Fruit fly (Drosophila melanogaster): ENCODE measurements around the gene CG9213.

CG9213 gene

DNA sequence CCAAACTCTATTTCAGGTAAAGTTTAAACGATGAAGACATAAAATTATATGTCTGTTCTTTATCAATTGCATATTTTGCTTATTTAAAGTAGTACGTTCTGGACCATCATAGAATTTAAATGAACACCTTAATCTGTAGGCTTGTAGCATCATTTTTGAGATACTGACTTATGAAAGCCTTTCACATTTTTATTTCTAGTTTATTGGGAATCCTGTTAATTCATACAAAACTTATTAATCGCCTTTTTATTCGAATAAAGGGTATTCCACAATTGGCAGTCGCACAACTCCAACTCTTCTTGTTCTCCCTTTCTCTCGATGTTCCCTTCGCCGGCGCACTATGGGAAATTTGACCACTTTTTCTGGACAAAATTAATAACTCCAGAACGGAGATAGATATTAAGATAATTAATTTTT is 21.9 kb downstream of the CG9213 start (continued):
- TF ChIP-seq esn (GFP tag; optimal IDR thresholded peaks at IDR 0.05) (peak; percentile 50), fkh (GFP tag; optimal IDR thresholded peaks at IDR 0.05) (no peak), CG11762 (GFP tag; optimal IDR thresholded peaks at IDR 0.05; ENCODE audit: insufficient read depth) (peak; percentile 33), CG32006 (GFP tag; optimal IDR thresholded peaks at IDR 0.05) (peak; percentile 44), CG8632 (GFP tag; optimal IDR thresholded peaks at IDR 0.05) (peak; percentile 40), CG31627 (GFP tag; optimal IDR thresholded peaks at IDR 0.05) (peak; percentile 51), Hr39 (GFP tag; optimal IDR thresholded peaks at IDR 0.05) (peak; percentile 47), Met (GFP tag; optimal IDR thresholded peaks at IDR 0.05) (peak; percentile 48), CG9139 (GFP tag; optimal IDR thresholded peaks at IDR 0.05) (no peak), CG4318 (GFP tag; optimal IDR thresholded peaks at IDR 0.05) (no peak), cyc (GFP tag; optimal IDR thresholded peaks at IDR 0.05) (peak; percentile 33), ss (GFP tag; optimal IDR thresholded peaks at IDR 0.05) (peak; percentile 16 to 67), salr (GFP tag; optimal IDR thresholded peaks at IDR 0.05) (peak in 1 of 2 experiments; percentile 48), OdsH (GFP tag; optimal IDR thresholded peaks at IDR 0.05) (peak; percentile 36), Smox (GFP tag; optimal IDR thresholded peaks at IDR 0.05) (peak; percentile 50), fd85E (GFP tag; optimal IDR thresholded peaks at IDR 0.05) (no peak), CG7368 (GFP tag; optimal IDR thresholded peaks at IDR 0.05) (no peak)

DNA sequence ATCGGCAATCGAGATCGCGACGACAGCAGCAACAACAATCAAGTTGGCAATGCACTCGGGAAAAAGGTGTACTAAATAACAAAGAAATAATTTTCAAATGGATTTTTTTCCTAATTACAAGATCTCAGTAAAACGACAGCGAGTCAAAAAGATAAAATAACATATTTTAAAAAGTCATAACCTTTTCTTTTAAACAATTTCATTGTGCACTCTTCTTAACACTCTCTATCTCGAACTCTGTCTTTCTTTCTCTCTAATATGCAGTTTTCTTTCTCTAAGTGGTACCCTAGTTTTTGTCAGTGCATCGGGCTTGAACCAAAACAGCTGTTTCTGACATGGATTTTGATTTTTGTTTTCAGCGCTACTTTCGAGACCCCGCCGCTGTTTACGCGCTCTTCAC is 25.3 kb downstream of the CG9213 start:
- peak; percentile 76 for TF ChIP-seq Hr4 (GFP tag; optimal IDR thresholded peaks at IDR 0.05)
- peak; percentile 67 for TF ChIP-seq topi (GFP tag; optimal IDR thresholded peaks at IDR 0.05)
- peak; percentile 29 for TF ChIP-seq CG8632 (GFP tag; optimal IDR thresholded peaks at IDR 0.05)
- TF ChIP-seq Blimp-1 (GFP tag; optimal IDR thresholded peaks at IDR 0.05): peak; percentile 12
- TF ChIP-seq dsx (GFP tag; optimal IDR thresholded peaks at IDR 0.05; ENCODE audit: poor library complexity, severe bottlenecking): peak; percentile 4
- TF ChIP-seq salr (GFP tag; optimal IDR thresholded peaks at IDR 0.05): peak in 1 of 2 experiments; percentile 37
- TF ChIP-seq CG10631 (GFP tag; optimal IDR thresholded peaks at IDR 0.05): peak; percentile 52
- peak; percentile 74 for TF ChIP-seq Gug (GFP tag; IDR thresholded peaks at IDR 0.05)
- TF ChIP-seq fd59A (GFP tag; optimal IDR thresholded peaks at IDR 0.05): peak; percentile 4
- TF ChIP-seq CG8319 (GFP tag; optimal IDR thresholded peaks at IDR 0.05): peak; percentile 50
- peak; percentile 57 for TF ChIP-seq Sox102F (GFP tag; optimal IDR thresholded peaks at IDR 0.05)
- peak; percentile 80 for TF ChIP-seq svp (GFP tag)
- TF ChIP-seq CG3919 (GFP tag; optimal IDR thresholded peaks at IDR 0.05): peak; percentile 55
- TF ChIP-seq CG11762 (GFP tag; optimal IDR thresholded peaks at IDR 0.05; ENCODE audit: insufficient read depth): peak; percentile 25
- TF ChIP-seq CG6792 (GFP tag; optimal IDR thresholded peaks at IDR 0.05): peak; percentile 41
- no peak for TF ChIP-seq Hr38 (GFP tag; optimal IDR thresholded peaks at IDR 0.05)
- peak; percentile 40 for TF ChIP-seq dac (GFP tag; optimal IDR thresholded peaks at IDR 0.05)
- peak; percentile 59 for TF ChIP-seq pdm3 (GFP tag; optimal IDR thresholded peaks at IDR 0.05)
- TF ChIP-seq CG3032 (tag; optimal IDR thresholded peaks at IDR 0.05): peak; percentile 30
- no peak for TF ChIP-seq CG9139 (GFP tag; optimal IDR thresholded peaks at IDR 0.05)
- TF ChIP-seq OdsH (GFP tag; optimal IDR thresholded peaks at IDR 0.05): peak; percentile 65
- TF ChIP-seq CG4318 (GFP tag; optimal IDR thresholded peaks at IDR 0.05): peak; percentile 72
- peak; percentile 70 for TF ChIP-seq Met (GFP tag; optimal IDR thresholded peaks at IDR 0.05)
- peak; percentile 77 for TF ChIP-seq CG15336 (GFP tag; IDR thresholded peaks at IDR 0.05)
- TF ChIP-seq CG8119 (GFP tag; IDR thresholded peaks at IDR 0.05): peak; percentile 83
- no peak for TF ChIP-seq Eip93F (GFP tag; optimal IDR thresholded peaks at IDR 0.05)
- TF ChIP-seq Ets96B (tag; optimal IDR thresholded peaks at IDR 0.05): peak; percentile 10
- TF ChIP-seq fd85E (GFP tag; optimal IDR thresholded peaks at IDR 0.05): no peak
- no peak for TF ChIP-seq CG6854 (GFP tag; optimal IDR thresholded peaks at IDR 0.05)
- peak; percentile 88 for TF ChIP-seq Eip78C (GFP tag)
- TF ChIP-seq CG31627 (GFP tag; optimal IDR thresholded peaks at IDR 0.05): peak; percentile 72
- TF ChIP-seq Sox14 (GFP tag; optimal IDR thresholded peaks at IDR 0.05): peak; percentile 55
- TF ChIP-seq CG6808 (GFP tag; optimal IDR thresholded peaks at IDR 0.05): no peak
- peak; percentile 6 for TF ChIP-seq CG16779 (tag; optimal IDR thresholded peaks at IDR 0.05)
- peak; percentile 32 for TF ChIP-seq CG34406 (GFP tag; optimal IDR thresholded peaks at IDR 0.05)
- peak; percentile 64 for TF ChIP-seq Hr39 (GFP tag; optimal IDR thresholded peaks at IDR 0.05)
- peak; percentile 74 for TF ChIP-seq CG6163 (GFP tag; IDR thresholded peaks at IDR 0.05)
- peak; percentile 60 for TF ChIP-seq achi (GFP tag; optimal IDR thresholded peaks at IDR 0.05)
- TF ChIP-seq spab (GFP tag; optimal IDR thresholded peaks at IDR 0.05): no peak
- peak; percentile 34 for TF ChIP-seq CG10669 (GFP tag; optimal IDR thresholded peaks at IDR 0.05)
- peak; percentile 63; the same call in 1 of the 2 replicates for TF ChIP-seq CG11294 (GFP tag; IDR thresholded peaks at IDR 0.05)
- TF ChIP-seq Smox (GFP tag; optimal IDR thresholded peaks at IDR 0.05): peak; percentile 51
